Fruit fly (Drosophila melanogaster) whole organism, prepupa: Measurements from ENCODE around the gene CG40470.

Source experiments
- CG10631 ChIP-seq: fragments of 200-800 bp; sonication (Bioruptor generic); optimal IDR thresholded peaks from 2 replicates; lab custom pipeline; 2016; ENCODE audit warnings: missing biosample characterization, missing genetic modification characterization
- CG10669 ChIP-seq: fragments of 200-800 bp; sonication (Bioruptor generic); optimal IDR thresholded peaks from 3 replicates; lab custom pipeline; 2018; ENCODE audit warnings: missing biosample characterization, mild to moderate bottlenecking, missing genetic modification characterization, moderate library complexity
- CG11294 ChIP-seq: fragments of 200-800 bp; sonication (Bioruptor generic); IDR thresholded peaks from 2 replicates; pipeline ENCODE4 v1.3.6; 2022; ENCODE audit warnings: missing biosample characterization, missing genetic modification characterization
- CG11902 ChIP-seq: fragments of 200-800 bp; sonication (Bioruptor generic); optimal IDR thresholded peaks from 3 replicates; lab custom pipeline; 2016; ENCODE audit warnings: missing biosample characterization, missing genetic modification characterization
- CG3032 ChIP-seq: fragments of 200-800 bp; optimal IDR thresholded peaks from 2 replicates; lab custom pipeline; 2019; ENCODE audit warnings: missing biosample characterization, mild to moderate bottlenecking, missing genetic modification characterization, moderate library complexity
- CG31627 ChIP-seq: fragments of 200-800 bp; sonication (Bioruptor generic); optimal IDR thresholded peaks from 3 replicates; lab custom pipeline; 2016; ENCODE audit warnings: missing biosample characterization, missing genetic modification characterization
- CG34406 ChIP-seq: fragments of 200-800 bp; sonication (Bioruptor generic); optimal IDR thresholded peaks from 3 replicates; lab custom pipeline; 2016; ENCODE audit warnings: missing biosample characterization, missing genetic modification characterization
- CG6276 ChIP-seq: fragments of 200-800 bp; sonication (Bioruptor generic); optimal IDR thresholded peaks from 2 replicates; lab custom pipeline; 2017; ENCODE audit warnings: missing biosample characterization, mild to moderate bottlenecking, missing genetic modification characterization
- CG6854 ChIP-seq: fragments of 200-800 bp; sonication (Bioruptor generic); optimal IDR thresholded peaks from 2 replicates; lab custom pipeline; 2017; ENCODE audit warnings: missing biosample characterization, mild to moderate bottlenecking, missing genetic modification characterization
- CG7368 ChIP-seq: fragments of 200-800 bp; sonication (Bioruptor generic); optimal IDR thresholded peaks from 3 replicates; lab custom pipeline; 2016; ENCODE audit warnings: missing biosample characterization, missing genetic modification characterization
- CG8319 ChIP-seq: fragments of 200-800 bp; sonication (Bioruptor generic); optimal IDR thresholded peaks from 3 replicates; lab custom pipeline; 2016; ENCODE audit warnings: missing biosample characterization, missing genetic modification characterization
- CG9139 ChIP-seq: fragments of 200-800 bp; sonication (Bioruptor generic); optimal IDR thresholded peaks from 3 replicates; lab custom pipeline; 2017; ENCODE audit warnings: missing biosample characterization, mild to moderate bottlenecking, missing genetic modification characterization
- Ets21C ChIP-seq: fragments of 200-800 bp; sonication (Bioruptor generic); optimal IDR thresholded peaks from 3 replicates; lab custom pipeline; 2016; ENCODE audit warnings: missing biosample characterization, missing genetic modification characterization
- Hr38 ChIP-seq: sonication (Bioruptor generic); optimal IDR thresholded peaks from 2 replicates; lab custom pipeline; 2016; ENCODE audit warnings: missing biosample characterization, missing genetic modification characterization
- Hr39 ChIP-seq: fragments of 200-800 bp; sonication (Bioruptor generic); optimal IDR thresholded peaks from 2 replicates; lab custom pipeline; 2016; ENCODE audit warnings: missing biosample characterization, missing genetic modification characterization
- Lpt ChIP-seq: fragments of 200-800 bp; sonication (Bioruptor generic); optimal IDR thresholded peaks from 3 replicates; lab custom pipeline; 2016; ENCODE audit warnings: missing biosample characterization, missing genetic modification characterization
- Met ChIP-seq: fragments of 200-800 bp; sonication (Bioruptor generic); optimal IDR thresholded peaks from 3 replicates; lab custom pipeline; 2016; ENCODE audit warnings: missing biosample characterization, missing genetic modification characterization
- Smox ChIP-seq: fragments of 200-800 bp; sonication (Bioruptor generic); optimal IDR thresholded peaks from 3 replicates; lab custom pipeline; 2016; ENCODE audit warnings: missing biosample characterization, missing genetic modification characterization
- Sox14 ChIP-seq: fragments of 200-800 bp; sonication (Bioruptor generic); optimal IDR thresholded peaks from 3 replicates; lab custom pipeline; 2016; ENCODE audit warnings: missing biosample characterization, missing genetic modification characterization
- Sox15 ChIP-seq: fragments of 200-800 bp; sonication (Bioruptor generic); optimal IDR thresholded peaks from 3 replicates; lab custom pipeline; 2016; ENCODE audit warnings: missing biosample characterization, missing genetic modification characterization
- achi ChIP-seq: fragments of 200-800 bp; sonication (Bioruptor generic); optimal IDR thresholded peaks from 3 replicates; lab custom pipeline; 2016; ENCODE audit warnings: missing biosample characterization, missing genetic modification characterization
- cyc ChIP-seq: fragments of 200-800 bp; sonication (Bioruptor generic); optimal IDR thresholded peaks from 3 replicates; lab custom pipeline; 2016; ENCODE audit warnings: missing biosample characterization, missing genetic modification characterization
- dac ChIP-seq: fragments of 200-800 bp; sonication (Bioruptor generic); optimal IDR thresholded peaks from 2 replicates; lab custom pipeline; 2017; ENCODE audit warnings: missing biosample characterization, mild to moderate bottlenecking, missing genetic modification characterization
- dsx ChIP-seq: fragments of 200-800 bp; optimal IDR thresholded peaks from 3 replicates; lab custom pipeline; 2019; ENCODE audit warnings: missing biosample characterization, mild to moderate bottlenecking, missing genetic modification characterization, moderate library complexity; ENCODE audit not compliant: poor library complexity, severe bottlenecking
- esn ChIP-seq: fragments of 200-800 bp; sonication (Bioruptor generic); optimal IDR thresholded peaks from 2 replicates; lab custom pipeline; 2016; ENCODE audit warnings: missing biosample characterization, mild to moderate bottlenecking, missing genetic modification characterization, moderate library complexity
- fd59A ChIP-seq: fragments of 200-800 bp; sonication (Bioruptor generic); optimal IDR thresholded peaks from 2 replicates; lab custom pipeline; 2017; ENCODE audit warnings: missing biosample characterization, mild to moderate bottlenecking, missing genetic modification characterization, missing genetic modification reagents
- fd85E ChIP-seq: fragments of 200-800 bp; sonication (Bioruptor generic); optimal IDR thresholded peaks from 3 replicates; lab custom pipeline; 2016; ENCODE audit warnings: missing biosample characterization, missing genetic modification characterization
- fkh ChIP-seq: fragments of 200-800 bp; sonication (Bioruptor generic); optimal IDR thresholded peaks from 3 replicates; lab custom pipeline; 2017; ENCODE audit warnings: missing biosample characterization, mild to moderate bottlenecking, missing genetic modification characterization, moderate library complexity
- lz ChIP-seq: fragments of 200-800 bp; sonication (Bioruptor generic); optimal IDR thresholded peaks from 3 replicates; lab custom pipeline; 2016; ENCODE audit warnings: missing biosample characterization, missing genetic modification characterization
- net ChIP-seq: fragments of 200-800 bp; sonication (Bioruptor generic); optimal IDR thresholded peaks from 3 replicates; lab custom pipeline; 2016; ENCODE audit warnings: missing biosample characterization, missing genetic modification characterization
- pdm3 ChIP-seq: fragments of 200-800 bp; sonication (Bioruptor generic); optimal IDR thresholded peaks from 3 replicates; lab custom pipeline; 2016; ENCODE audit warnings: missing biosample characterization, missing genetic modification characterization
- salr ChIP-seq, 2 experiments: fragments of 200-800 bp; sonication (Bioruptor generic); optimal IDR thresholded peaks; 3 replicates each; lab custom pipeline; 2016 to 2018; ENCODE audit warnings: missing biosample characterization in 2 of 2, missing genetic modification characterization in 2 of 2, mild to moderate bottlenecking in 1 of 2
- spab ChIP-seq: fragments of 200-800 bp; sonication (Bioruptor generic); optimal IDR thresholded peaks from 2 replicates; lab custom pipeline; 2017; ENCODE audit warnings: missing biosample characterization, mild to moderate bottlenecking, missing genetic modification characterization, missing genetic modification reagents
- svp ChIP-seq: fragments of 200-800 bp; sonication (Bioruptor generic); peaks from one replicate; lab custom pipeline; 2016; ENCODE audit warnings: missing biosample characterization, missing genetic modification characterization
- vri ChIP-seq: fragments of 200-800 bp; sonication (Bioruptor generic); optimal IDR thresholded peaks from 3 replicates; lab custom pipeline; 2016; ENCODE audit warnings: missing biosample characterization, mild to moderate bottlenecking, missing genetic modification characterization

Gene CG40470

dm6 chr3L:23986310-23986709 lies at the start of gene CG40470:
CG40470 (minus strand) TSS chr3L:23986410.
- TF ChIP-seq CG10669 (no peak), vri (GFP tag; lab: Kevin White, UChicago) (no peak), dsx (GFP tag; lab: Kevin White, UChicago) (no peak), CG31627 (GFP tag; lab: Kevin White, UChicago) (no peak), fd85E (GFP tag; lab: Kevin White, UChicago) (no peak), Ets21C (GFP tag; lab: Kevin White, UChicago) (no peak), fkh (no peak), CG3032 (no peak), Lpt (GFP tag; lab: Kevin White, UChicago) (no peak)
- TF ChIP-seq, all 60 proteins: peak for 0

- TF ChIP-seq Hr39 (GFP tag; lab: Kevin White, UChicago), result no peak
- no peak for TF ChIP-seq spab (GFP tag; lab: Kevin White, UChicago)
- TF ChIP-seq lz (GFP tag; lab: Kevin White, UChicago), result no peak
- no peak for TF ChIP-seq CG31627 (GFP tag; lab: Kevin White, UChicago)
- no peak for TF ChIP-seq CG34406 (GFP tag; lab: Kevin White, UChicago)
- no peak for TF ChIP-seq Lpt (GFP tag; lab: Kevin White, UChicago)
- no peak for TF ChIP-seq Met (GFP tag; lab: Kevin White, UChicago)
- no peak for TF ChIP-seq fd59A (GFP tag; lab: Kevin White, UChicago)
- TF ChIP-seq Smox (GFP tag; lab: Kevin White, UChicago), result no peak
- TF ChIP-seq CG8319, result no peak
- TF ChIP-seq svp (GFP tag; lab: Kevin White, UChicago), result no peak
Measured at dm6 chr3L:24029774-24030173, 43.6 kb upstream of the CG40470 start.

DNA sequence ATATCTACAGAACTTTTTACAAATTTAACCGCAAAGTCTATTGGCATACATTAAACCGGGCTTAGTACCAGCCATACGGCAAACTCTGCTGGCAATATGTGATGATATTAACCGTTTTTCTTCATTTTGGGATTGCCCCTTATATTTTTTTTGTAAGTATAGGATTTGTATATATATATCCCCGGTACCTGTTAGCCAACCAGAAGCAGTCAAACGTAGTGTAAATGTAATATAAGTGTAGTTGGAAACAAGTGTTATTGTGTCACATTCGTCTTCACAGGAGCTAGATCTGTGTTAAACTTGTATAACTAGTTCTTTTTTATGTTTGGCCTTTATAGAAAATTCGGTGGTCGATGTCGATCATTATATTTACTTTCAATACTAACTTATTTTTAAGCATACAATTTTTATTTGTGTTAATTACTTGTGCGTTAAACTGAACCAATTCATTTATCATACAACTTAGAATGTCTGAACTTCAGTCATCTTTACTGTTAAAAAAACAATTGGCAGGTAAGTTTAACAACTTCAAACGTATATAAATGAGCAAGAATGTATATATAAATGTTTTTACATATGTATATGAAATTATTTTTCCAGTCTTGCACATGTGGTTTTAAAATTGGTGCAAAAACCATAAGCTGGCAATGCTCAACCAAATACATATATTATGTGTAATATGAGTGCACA lies 42.1 kb upstream of the CG40470 start, which contains the start of gene CG40045:
Gene CG40045, plus strand, starts transcription at position 305 of the 690 bp plus-strand sequence.
- no peak for TF ChIP-seq fd85E (GFP tag; lab: Kevin White, UChicago)
- no peak for TF ChIP-seq CG10669
- no peak for TF ChIP-seq CG6276
- peak; percentile 64 for TF ChIP-seq svp (GFP tag; lab: Kevin White, UChicago)
- no peak for TF ChIP-seq esn (GFP tag; lab: Kevin White, UChicago)
- no peak for TF ChIP-seq CG11902 (GFP tag; lab: Kevin White, UChicago)
- TF ChIP-seq Hr38 (GFP tag; lab: Kevin White, UChicago), result no peak
- peak; percentile 33 for TF ChIP-seq CG3032
- TF ChIP-seq CG6854 (GFP tag; lab: Kevin White, UChicago), result no peak
- TF ChIP-seq pdm3 (GFP tag; lab: Kevin White, UChicago), result no peak
- no peak for TF ChIP-seq fkh
- TF ChIP-seq CG11294 (GFP tag; lab: Robert Waterston, UW), result no peak
- TF ChIP-seq lz (GFP tag; lab: Kevin White, UChicago), result no peak
- TF ChIP-seq CG9139 (GFP tag; lab: Kevin White, UChicago), result no peak
- no peak for TF ChIP-seq net
- no peak for TF ChIP-seq achi (GFP tag; lab: Kevin White, UChicago)
- no peak for TF ChIP-seq Sox15 (GFP tag; lab: Kevin White, UChicago)
- no peak for TF ChIP-seq CG34406 (GFP tag; lab: Kevin White, UChicago)
- no peak for TF ChIP-seq salr (GFP tag; optimal IDR thresholded peaks at IDR 0.05; lab: Kevin White, UChicago)
- TF ChIP-seq CG7368 (GFP tag; lab: Kevin White, UChicago), result no peak
- no peak for TF ChIP-seq CG10631 (GFP tag; lab: Kevin White, UChicago)
- TF ChIP-seq dac (GFP tag; lab: Kevin White, UChicago), result no peak
- no peak for TF ChIP-seq cyc (GFP tag; lab: Kevin White, UChicago)
- TF ChIP-seq Hr39 (GFP tag; lab: Kevin White, UChicago), result peak; percentile 7
- no peak for TF ChIP-seq Sox14
